Fruit fly (Drosophila melanogaster) whole organism, prepupa: ENCODE results near the gene Cyp4d8.

Experiments
- CG10631 ChIP-seq: fragments of 200-800 bp; sonication (Bioruptor generic); optimal IDR thresholded peaks from 2 replicates; lab custom pipeline; 2016; ENCODE audit warnings: missing biosample characterization, missing genetic modification characterization
- CG10669 ChIP-seq: fragments of 200-800 bp; sonication (Bioruptor generic); optimal IDR thresholded peaks from 3 replicates; lab custom pipeline; 2018; ENCODE audit warnings: missing biosample characterization, mild to moderate bottlenecking, missing genetic modification characterization, moderate library complexity
- CG11762 ChIP-seq: fragments of 200-800 bp; sonication (Bioruptor generic); optimal IDR thresholded peaks from 3 replicates; lab custom pipeline; 2016; ENCODE audit warnings: missing biosample characterization, missing genetic modification characterization; ENCODE audit not compliant: insufficient read depth
- CG11902 ChIP-seq: fragments of 200-800 bp; sonication (Bioruptor generic); optimal IDR thresholded peaks from 3 replicates; lab custom pipeline; 2016; ENCODE audit warnings: missing biosample characterization, missing genetic modification characterization
- CG15336 ChIP-seq: fragments of 200-800 bp; sonication (Bioruptor generic); IDR thresholded peaks from 2 replicates; pipeline ENCODE4 v1.3.6; 2022; ENCODE audit warnings: missing biosample characterization, missing genetic modification characterization
- CG16779 ChIP-seq: fragments of 200-800 bp; sonication (Bioruptor generic); optimal IDR thresholded peaks from 3 replicates; lab custom pipeline; 2017; ENCODE audit warnings: missing biosample characterization, mild to moderate bottlenecking, missing genetic modification characterization
- CG32006 ChIP-seq: fragments of 200-800 bp; sonication (Bioruptor generic); optimal IDR thresholded peaks from 3 replicates; lab custom pipeline; 2017; ENCODE audit warnings: missing biosample characterization, mild to moderate bottlenecking, missing genetic modification characterization
- CG3919 ChIP-seq: fragments of 200-800 bp; sonication (Bioruptor generic); optimal IDR thresholded peaks from 3 replicates; lab custom pipeline; 2016; ENCODE audit warnings: missing biosample characterization, missing genetic modification characterization
- CG6163 ChIP-seq: fragments of 200-800 bp; sonication (Bioruptor generic); IDR thresholded peaks from 3 replicates; pipeline ENCODE4 v1.3.6; 2022; ENCODE audit warnings: missing biosample characterization, missing genetic modification characterization
- CG8119 ChIP-seq: fragments of 200-800 bp; sonication (Bioruptor generic); IDR thresholded peaks from 3 replicates; pipeline ENCODE4 v1.3.6; 2022; ENCODE audit warnings: missing biosample characterization, missing genetic modification characterization
- CG8319 ChIP-seq: fragments of 200-800 bp; sonication (Bioruptor generic); optimal IDR thresholded peaks from 3 replicates; lab custom pipeline; 2016; ENCODE audit warnings: missing biosample characterization, missing genetic modification characterization
- Hr39 ChIP-seq: fragments of 200-800 bp; sonication (Bioruptor generic); optimal IDR thresholded peaks from 2 replicates; lab custom pipeline; 2016; ENCODE audit warnings: missing biosample characterization, missing genetic modification characterization
- Hr4 ChIP-seq: fragments of 200-800 bp; sonication (Bioruptor generic); optimal IDR thresholded peaks from 3 replicates; lab custom pipeline; 2016; ENCODE audit warnings: missing biosample characterization, missing genetic modification characterization
- Lpt ChIP-seq: fragments of 200-800 bp; sonication (Bioruptor generic); optimal IDR thresholded peaks from 3 replicates; lab custom pipeline; 2016; ENCODE audit warnings: missing biosample characterization, missing genetic modification characterization
- cyc ChIP-seq: fragments of 200-800 bp; sonication (Bioruptor generic); optimal IDR thresholded peaks from 3 replicates; lab custom pipeline; 2016; ENCODE audit warnings: missing biosample characterization, missing genetic modification characterization
- dac ChIP-seq: fragments of 200-800 bp; sonication (Bioruptor generic); optimal IDR thresholded peaks from 2 replicates; lab custom pipeline; 2017; ENCODE audit warnings: missing biosample characterization, mild to moderate bottlenecking, missing genetic modification characterization
- eg ChIP-seq: fragments of 200-800 bp; sonication (Bioruptor generic); IDR thresholded peaks from 3 replicates; pipeline ENCODE4 v1.3.6; 2022; ENCODE audit warnings: missing biosample characterization, missing genetic modification characterization
- fd85E ChIP-seq: fragments of 200-800 bp; sonication (Bioruptor generic); optimal IDR thresholded peaks from 3 replicates; lab custom pipeline; 2016; ENCODE audit warnings: missing biosample characterization, missing genetic modification characterization
- fkh ChIP-seq: fragments of 200-800 bp; sonication (Bioruptor generic); optimal IDR thresholded peaks from 3 replicates; lab custom pipeline; 2017; ENCODE audit warnings: missing biosample characterization, mild to moderate bottlenecking, missing genetic modification characterization, moderate library complexity
- pdm3 ChIP-seq: fragments of 200-800 bp; sonication (Bioruptor generic); optimal IDR thresholded peaks from 3 replicates; lab custom pipeline; 2016; ENCODE audit warnings: missing biosample characterization, missing genetic modification characterization
- topi ChIP-seq: fragments of 200-800 bp; sonication (Bioruptor generic); optimal IDR thresholded peaks from 3 replicates; lab custom pipeline; 2016; ENCODE audit warnings: missing biosample characterization, missing genetic modification characterization
- vri ChIP-seq: fragments of 200-800 bp; sonication (Bioruptor generic); optimal IDR thresholded peaks from 3 replicates; lab custom pipeline; 2016; ENCODE audit warnings: missing biosample characterization, mild to moderate bottlenecking, missing genetic modification characterization

Gene Cyp4d8

DNA sequence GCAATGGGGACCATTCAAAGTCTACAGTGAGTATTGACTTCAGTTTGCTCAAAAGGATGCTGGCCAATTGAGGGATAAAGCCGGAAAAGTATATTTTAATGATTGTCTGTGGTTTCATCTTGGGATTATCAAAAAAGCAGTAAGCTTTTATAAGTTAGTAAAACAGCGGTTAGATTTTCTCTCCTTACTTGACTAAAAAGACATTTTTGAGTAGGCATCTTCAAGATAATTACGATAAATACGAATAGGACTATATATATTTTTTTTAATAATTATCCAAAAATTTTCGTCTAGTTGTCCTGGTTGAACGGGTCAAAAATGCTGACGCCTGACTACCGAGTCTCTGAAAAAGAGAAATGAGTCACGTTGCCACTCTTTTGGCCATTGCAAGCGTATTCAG, 45.4 kb downstream of the Cyp4d8 start, which contains the start of gene CG33278:
Gene CG33278 (plus strand): TSS at position 301 of the 400 bp plus-strand sequence.
- TF ChIP-seq CG10669 (GFP tag; lab: Kevin White, UChicago) (no peak), CG16779 (tag; lab: Kevin White, UChicago) (no peak), CG8319 (no peak), vri (no peak), CG8119 (no peak), CG11762 (no peak), topi (GFP tag; lab: Kevin White, UChicago) (no peak), CG6163 (GFP tag; lab: Robert Waterston, UW) (no peak), CG15336 (GFP tag; lab: Robert Waterston, UW) (no peak), eg (GFP tag; lab: Robert Waterston, UW) (no peak), Hr4 (GFP tag; lab: Kevin White, UChicago) (no peak)

DNA sequence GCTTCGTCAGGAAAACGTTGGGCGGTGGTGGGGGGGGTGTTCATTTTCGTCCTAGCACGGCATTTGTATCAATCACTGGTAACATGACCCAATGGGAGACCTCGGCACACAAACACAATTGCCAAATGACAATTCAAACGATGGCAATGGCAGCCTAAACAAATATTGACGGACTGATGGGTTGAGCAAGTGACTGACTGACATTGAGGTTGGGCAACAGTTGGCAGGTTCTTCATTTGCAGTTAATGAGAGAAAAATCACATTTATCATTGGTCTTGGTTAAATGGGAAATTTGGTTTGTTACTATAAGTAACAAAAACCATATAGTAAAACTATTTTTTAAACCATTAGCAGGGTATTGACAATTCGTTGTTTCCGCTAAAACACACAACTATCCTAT, 46.9 kb downstream of the Cyp4d8 start:
- no peak for TF ChIP-seq Hr39
- no peak for TF ChIP-seq CG8319
- TF ChIP-seq pdm3 (GFP tag; lab: Kevin White, UChicago), result no peak
- TF ChIP-seq cyc (GFP tag; lab: Kevin White, UChicago), result no peak
- TF ChIP-seq dac (GFP tag; lab: Kevin White, UChicago), result no peak
- no peak for TF ChIP-seq CG32006 (GFP tag; lab: Kevin White, UChicago)
- no peak for TF ChIP-seq CG10631 (GFP tag; lab: Kevin White, UChicago)
- TF ChIP-seq CG11902, result no peak
- TF ChIP-seq fkh, result no peak
- no peak for TF ChIP-seq Lpt (GFP tag; lab: Kevin White, UChicago)
- TF ChIP-seq CG6163 (GFP tag; lab: Robert Waterston, UW), result no peak
- no peak for TF ChIP-seq fd85E (GFP tag; lab: Kevin White, UChicago)
- TF ChIP-seq Hr4 (GFP tag; lab: Kevin White, UChicago), result no peak
- no peak for TF ChIP-seq CG3919 (GFP tag; lab: Kevin White, UChicago)
